Worm (Caenorhabditis elegans) whole organism, young adult: Measurements from ENCODE around the gene C45B11.8.

Source experiments
- B0261.1 ChIP-seq: sonication (generic microtip); optimal IDR thresholded peaks from 2 replicates; lab custom pipeline; 2016; ENCODE audit warnings: mild to moderate bottlenecking, missing genetic modification characterization, moderate library complexity, missing compliant biosample characterization
- C06A6.2 ChIP-seq: fragments of 200-800 bp; sonication (Bioruptor generic); conservative IDR thresholded peaks from 2 replicates; pipeline ENCODE4 v1.3.6; 2022; ENCODE audit warnings: missing genetic modification characterization, missing compliant biosample characterization
- F33H1.4 ChIP-seq: fragments of 200-800 bp; sonication (Bioruptor generic); IDR thresholded peaks from 2 replicates; pipeline ENCODE4 v1.3.6; 2022; ENCODE audit warnings: missing genetic modification reagents, missing genetic modification characterization, missing compliant biosample characterization
- F52B5.7 ChIP-seq: sonication (generic microtip); optimal IDR thresholded peaks from 2 replicates; lab custom pipeline; 2016; ENCODE audit warnings: mild to moderate bottlenecking, missing genetic modification characterization, missing compliant biosample characterization
- F57A8.1 ChIP-seq: fragments of 200-800 bp; sonication (Bioruptor generic); optimal IDR thresholded peaks from 2 replicates; lab custom pipeline; 2018; ENCODE audit warnings: mild to moderate bottlenecking, missing genetic modification characterization, moderate library complexity, missing compliant biosample characterization
- K11D2.4 ChIP-seq: fragments of 200-800 bp; sonication (Bioruptor generic); IDR thresholded peaks from 2 replicates; pipeline ENCODE4 v1.3.6; 2022; ENCODE audit warnings: missing genetic modification reagents, missing genetic modification characterization, missing compliant biosample characterization
- K12H6.12 ChIP-seq: fragments of 200-800 bp; sonication (Bioruptor generic); optimal IDR thresholded peaks from 2 replicates; lab custom pipeline; 2018; ENCODE audit warnings: mild to moderate bottlenecking, missing genetic modification characterization, missing compliant biosample characterization
- Y56A3A.18 ChIP-seq: fragments of 200-800 bp; sonication (Bioruptor generic); IDR thresholded peaks from 2 replicates; pipeline ENCODE4 v1.3.6; 2022; ENCODE audit warnings: missing genetic modification reagents, missing genetic modification characterization, missing compliant biosample characterization
- akir-1 ChIP-seq: fragments of 200-800 bp; sonication (Bioruptor generic); optimal IDR thresholded peaks from 2 replicates; lab custom pipeline; 2018; ENCODE audit warnings: mild to moderate bottlenecking, missing genetic modification characterization, moderate library complexity, missing compliant biosample characterization
- atf-7 ChIP-seq: sonication (generic microtip); optimal IDR thresholded peaks from 2 replicates; lab custom pipeline; 2017; ENCODE audit warnings: mild to moderate bottlenecking, missing genetic modification characterization, missing compliant biosample characterization
- attf-5 ChIP-seq: fragments of 200-800 bp; sonication (Bioruptor generic); optimal IDR thresholded peaks from 2 replicates; lab custom pipeline; 2018; ENCODE audit warnings: mild to moderate bottlenecking, missing genetic modification characterization, missing compliant biosample characterization
- attf-6 ChIP-seq: fragments of 200-800 bp; sonication (Bioruptor generic); IDR thresholded peaks from 2 replicates; pipeline ENCODE4 v1.3.6; 2022; ENCODE audit warnings: missing genetic modification reagents, missing genetic modification characterization, missing compliant biosample characterization
- bed-2 ChIP-seq: fragments of 200-800 bp; sonication (Bioruptor generic); IDR thresholded peaks from 2 replicates; pipeline ENCODE4 v1.3.6; 2022; ENCODE audit warnings: missing genetic modification reagents, missing genetic modification characterization, missing compliant biosample characterization
- cebp-1 ChIP-seq, 2 experiments: fragments of 200-800 bp in 1 of 2; sonication (Bioruptor generic) in 1 of 2; sonication (generic microtip) in 1 of 2; IDR thresholded peaks in 1 of 2; optimal IDR thresholded peaks in 1 of 2; 2 replicates each; pipeline versions ENCODE4 v1.3.6 to Lab custom; 2017 to 2022; ENCODE audit warnings: missing compliant biosample characterization in 2 of 2, missing genetic modification characterization in 2 of 2, mild to moderate bottlenecking in 1 of 2, missing genetic modification reagents in 1 of 2, moderate library complexity in 1 of 2
- cebp-2 ChIP-seq: fragments of 200-800 bp; sonication (Bioruptor generic); IDR thresholded peaks from 2 replicates; pipeline ENCODE4 v1.3.6; 2022; ENCODE audit warnings: missing genetic modification characterization, missing compliant biosample characterization
- ceh-27 ChIP-seq: fragments of 200-800 bp; sonication (Bioruptor generic); optimal IDR thresholded peaks from 2 replicates; lab custom pipeline; 2018; ENCODE audit warnings: mild to moderate bottlenecking, missing genetic modification characterization, moderate library complexity, missing compliant biosample characterization
- ceh-40 ChIP-seq: fragments of 200-800 bp; sonication (Bioruptor generic); IDR thresholded peaks from 2 replicates; pipeline ENCODE4 v1.3.6; 2022; ENCODE audit warnings: missing genetic modification characterization, missing compliant biosample characterization
- ceh-79 ChIP-seq: sonication (generic microtip); optimal IDR thresholded peaks from 2 replicates; lab custom pipeline; 2017; ENCODE audit warnings: mild to moderate bottlenecking, missing genetic modification characterization, missing compliant biosample characterization
- egl-44 ChIP-seq: fragments of 200-800 bp; sonication (Bioruptor generic); IDR thresholded peaks from 2 replicates; pipeline ENCODE4 v1.3.6; 2022; ENCODE audit warnings: missing genetic modification reagents, missing genetic modification characterization, missing compliant biosample characterization
- egrh-3 ChIP-seq: fragments of 200-800 bp; sonication (Bioruptor generic); IDR thresholded peaks from 2 replicates; pipeline ENCODE4 v1.3.6; 2022; ENCODE audit warnings: missing genetic modification reagents, missing genetic modification characterization, missing compliant biosample characterization
- fkh-3 ChIP-seq: sonication (generic microtip); optimal IDR thresholded peaks from 2 replicates; lab custom pipeline; 2016; ENCODE audit warnings: mild to moderate bottlenecking, missing genetic modification characterization, missing compliant biosample characterization
- him-1 ChIP-seq: sonication (generic microtip); optimal IDR thresholded peaks from 2 replicates; lab custom pipeline; 2016; ENCODE audit warnings: missing genotype, missing genetic modification reagents, missing genetic modification characterization, missing compliant biosample characterization
- hrde-1 ChIP-seq: sonication (generic microtip); optimal IDR thresholded peaks from 2 replicates; lab custom pipeline; 2016; ENCODE audit warnings: missing genetic modification characterization, mild to moderate bottlenecking, missing compliant biosample characterization, moderate library complexity, missing genotype, missing genetic modification reagents, borderline replicate concordance
- lag-1 ChIP-seq: fragments of 200-800 bp; sonication (Bioruptor generic); IDR thresholded peaks from 2 replicates; pipeline ENCODE4 v1.3.6; 2022; ENCODE audit warnings: missing genetic modification reagents, missing genetic modification characterization, missing compliant biosample characterization
- lin-26 ChIP-seq: fragments of 200-800 bp; sonication (Bioruptor generic); IDR thresholded peaks from 2 replicates; pipeline ENCODE4 v1.3.6; 2022; ENCODE audit warnings: missing genetic modification reagents, missing genetic modification characterization, missing compliant biosample characterization
- lin-54 ChIP-seq: fragments of 200-800 bp; sonication (Bioruptor generic); optimal IDR thresholded peaks from 2 replicates; lab custom pipeline; 2018; ENCODE audit warnings: mild to moderate bottlenecking, missing genetic modification characterization, missing compliant biosample characterization
- lsy-27 ChIP-seq: sonication (generic microtip); optimal IDR thresholded peaks from 2 replicates; lab custom pipeline; 2017; ENCODE audit warnings: missing genetic modification characterization, mild to moderate bottlenecking, missing compliant biosample characterization, antibody characterized with exemption, missing genotype, borderline replicate concordance; ENCODE audit not compliant: insufficient read depth
- madf-3 ChIP-seq: fragments of 200-800 bp; sonication (Bioruptor generic); IDR thresholded peaks from 2 replicates; pipeline ENCODE4 v1.3.6; 2022; ENCODE audit warnings: missing genetic modification reagents, missing genetic modification characterization, missing compliant biosample characterization
- madf-8 ChIP-seq: fragments of 200-800 bp; sonication (Bioruptor generic); conservative IDR thresholded peaks from 2 replicates; pipeline ENCODE4 v1.3.6; 2022; ENCODE audit warnings: missing genetic modification reagents, missing genetic modification characterization, missing compliant biosample characterization
- mcd-1 ChIP-seq: fragments of 200-800 bp; sonication (Bioruptor generic); IDR thresholded peaks from 2 replicates; pipeline ENCODE4 v1.3.6; 2022; ENCODE audit warnings: missing genetic modification reagents, missing genetic modification characterization, missing compliant biosample characterization
- mel-28 ChIP-seq: sonication (generic microtip); optimal IDR thresholded peaks from 2 replicates; lab custom pipeline; 2016; ENCODE audit warnings: borderline replicate concordance, mild to moderate bottlenecking, missing genetic modification characterization, missing compliant biosample characterization
- nfya-1 ChIP-seq: sonication (generic microtip); optimal IDR thresholded peaks from 2 replicates; lab custom pipeline; 2017; ENCODE audit warnings: antibody characterized with exemption, missing compliant biosample characterization, missing genetic modification characterization, borderline replicate concordance; ENCODE audit not compliant: insufficient read depth
- nfyb-1 ChIP-seq: fragments of 200-800 bp; sonication (Bioruptor generic); IDR thresholded peaks from 2 replicates; pipeline ENCODE4 v1.3.6; 2022; ENCODE audit warnings: missing genetic modification reagents, missing genetic modification characterization, missing compliant biosample characterization
- nhr-27 ChIP-seq: fragments of 200-800 bp; sonication (Bioruptor generic); optimal IDR thresholded peaks from 2 replicates; lab custom pipeline; 2018; ENCODE audit warnings: mild to moderate bottlenecking, missing genetic modification characterization, moderate library complexity, missing compliant biosample characterization
- nhr-90 ChIP-seq: sonication (generic microtip); optimal IDR thresholded peaks from 2 replicates; lab custom pipeline; 2016; ENCODE audit warnings: missing genotype, mild to moderate bottlenecking, missing genetic modification characterization, missing compliant biosample characterization
- pbrm-1 ChIP-seq: fragments of 200-800 bp; sonication (Bioruptor generic); IDR thresholded peaks from 2 replicates; pipeline ENCODE4 v1.3.6; 2022; ENCODE audit warnings: missing genetic modification reagents, missing genetic modification characterization, missing compliant biosample characterization
- rec-8 ChIP-seq, 2 experiments: sonication (generic microtip); optimal IDR thresholded peaks; 2 replicates each; lab custom pipeline; 2016; ENCODE audit warnings: mild to moderate bottlenecking in 2 of 2, missing genetic modification characterization in 2 of 2, missing genetic modification reagents in 2 of 2, missing genotype in 2 of 2, missing biosample characterization in 1 of 2, missing compliant biosample characterization in 1 of 2, moderate library complexity in 1 of 2
- sdz-38 ChIP-seq: sonication (generic microtip); optimal IDR thresholded peaks from 2 replicates; lab custom pipeline; 2016; ENCODE audit warnings: missing genotype, missing genetic modification characterization, missing compliant biosample characterization
- snpc-1.3 ChIP-seq: sonication (generic microtip); optimal IDR thresholded peaks from 2 replicates; lab custom pipeline; 2017; ENCODE audit warnings: missing genetic modification characterization, mild to moderate bottlenecking, missing compliant biosample characterization, antibody characterized with exemption, moderate library complexity, missing genotype, missing genetic modification reagents; ENCODE audit not compliant: insufficient read depth
- somi-1 ChIP-seq: fragments of 200-800 bp; sonication (Bioruptor generic); optimal IDR thresholded peaks from 2 replicates; lab custom pipeline; 2018; ENCODE audit warnings: mild to moderate bottlenecking, missing genetic modification characterization, missing compliant biosample characterization
- tbx-9 ChIP-seq: sonication (generic microtip); optimal IDR thresholded peaks from 2 replicates; lab custom pipeline; 2016; ENCODE audit warnings: borderline replicate concordance, missing genetic modification characterization, inconsistent platforms, missing compliant biosample characterization
- zfh-2 ChIP-seq: fragments of 200-800 bp; sonication (Bioruptor generic); conservative IDR thresholded peaks from 2 replicates; pipeline ENCODE4 v1.3.6; 2022; ENCODE audit warnings: missing genetic modification reagents, missing genetic modification characterization, missing compliant biosample characterization
- ztf-28 ChIP-seq: fragments of 200-800 bp; sonication (Bioruptor generic); IDR thresholded peaks from 2 replicates; pipeline ENCODE4 v1.3.6; 2022; ENCODE audit warnings: missing genetic modification reagents, missing genetic modification characterization, missing compliant biosample characterization
- ztf-6 ChIP-seq: fragments of 200-800 bp; sonication (Bioruptor generic); IDR thresholded peaks from 2 replicates; pipeline ENCODE4 v1.3.6; 2022; ENCODE audit warnings: missing genetic modification reagents, missing genetic modification characterization, missing compliant biosample characterization

Gene C45B11.8

DNA sequence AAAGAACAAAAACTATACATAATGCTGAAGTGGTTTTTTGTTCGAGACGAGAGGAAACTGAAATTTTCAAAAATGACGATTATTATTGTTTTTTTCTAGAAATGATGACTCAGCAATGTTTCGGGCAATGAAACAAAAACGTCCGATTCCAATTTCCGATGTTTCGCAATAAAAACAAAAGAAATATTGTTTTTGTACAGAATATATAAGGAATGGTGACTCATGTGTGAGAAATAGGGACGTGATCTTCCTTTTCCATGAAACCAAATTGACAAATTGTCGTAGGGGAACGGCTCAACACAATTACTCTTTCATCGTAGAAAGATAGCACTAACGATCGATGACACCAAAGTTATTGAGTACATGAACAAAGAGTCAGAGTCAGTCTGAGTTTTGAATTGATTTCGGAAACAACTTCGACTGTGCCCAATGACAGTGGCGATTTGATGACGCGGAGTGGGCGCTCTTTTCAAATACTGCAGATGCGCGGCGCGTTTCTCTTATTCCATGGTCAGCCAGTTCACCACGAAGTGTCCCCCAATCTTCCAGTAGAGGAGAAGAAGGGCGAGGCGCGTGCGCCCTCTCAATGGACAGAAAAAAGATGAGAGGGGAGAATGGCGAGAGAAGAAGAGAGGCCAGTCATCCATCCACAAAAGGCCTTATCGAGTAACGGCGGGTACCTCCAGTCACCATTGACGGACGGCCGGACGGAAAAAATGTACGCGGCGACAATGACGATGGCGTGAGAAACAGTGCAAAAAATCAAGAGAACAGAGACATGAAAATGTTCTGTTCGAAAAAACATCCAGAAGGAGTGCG is 34.8 kb downstream of the C45B11.8 start:
- no peak for TF ChIP-seq attf-6 (GFP tag; lab: Robert Waterston, UW)
- TF ChIP-seq egrh-3 (GFP tag; lab: Robert Waterston, UW), result no peak
- no peak for TF ChIP-seq F57A8.1
- TF ChIP-seq sdz-38 (tag; lab: Kevin White, UChicago), result no peak
- peak; percentile 29 for TF ChIP-seq attf-5 (GFP tag; lab: Kevin White, UChicago)
- TF ChIP-seq akir-1 (GFP tag; lab: Kevin White, UChicago), result no peak
- TF ChIP-seq lin-26 (GFP tag; lab: Robert Waterston, UW), result peak; percentile 15; the same call in 1 of the 2 replicates
- no peak for TF ChIP-seq tbx-9 (tag; lab: Kevin White, UChicago)
- no peak for TF ChIP-seq K11D2.4
- no peak for TF ChIP-seq madf-3 (GFP tag; lab: Robert Waterston, UW)
- 0 out of 2 replicates have a peak, but pooled peaks have one; percentile 61 for TF ChIP-seq ztf-28 (GFP tag; lab: Robert Waterston, UW)
- no peak for TF ChIP-seq F33H1.4
- TF ChIP-seq ceh-79 (tag; lab: Kevin White, UChicago), result no peak
- peak; percentile 91 for TF ChIP-seq zfh-2 (GFP tag; lab: Robert Waterston, UW)
- TF ChIP-seq lin-54 (GFP tag; lab: Kevin White, UChicago), result no peak
- TF ChIP-seq C06A6.2, result no peak
- no peak for TF ChIP-seq B0261.1 (tag; lab: Kevin White, UChicago)
- TF ChIP-seq cebp-1 (GFP tag; IDR thresholded peaks at IDR 0.05; lab: Robert Waterston, UW), result no peak; the same call in 1 of the 2 replicates
- peak; percentile 61 for TF ChIP-seq cebp-1 (tag; optimal IDR thresholded peaks at IDR 0.05; lab: Kevin White, UChicago)
- no peak for TF ChIP-seq egl-44
- TF ChIP-seq nhr-90 (tag; lab: Kevin White, UChicago), result no peak
- peak; percentile 37; the same call in 1 of the 2 replicates for TF ChIP-seq nfyb-1 (GFP tag; lab: Robert Waterston, UW)
- TF ChIP-seq madf-8 (GFP tag; lab: Robert Waterston, UW), result no peak
- TF ChIP-seq ceh-27, result peak; percentile 73
- TF ChIP-seq Y56A3A.18 (GFP tag; lab: Robert Waterston, UW), result peak; percentile 42; the same call in 1 of the 2 replicates
- no peak for TF ChIP-seq F52B5.7 (tag; lab: Kevin White, UChicago)
- peak; percentile 9 for TF ChIP-seq nhr-27 (tag; lab: Kevin White, UChicago)
- TF ChIP-seq somi-1 (GFP tag; lab: Kevin White, UChicago), result peak; percentile 23
- TF ChIP-seq lag-1 (GFP tag; lab: Robert Waterston, UW), result no peak
- peak; percentile 31 for TF ChIP-seq K12H6.12 (tag; lab: Kevin White, UChicago)
- TF ChIP-seq lsy-27 (tag; lab: Kevin White, UChicago), result no peak
- TF ChIP-seq atf-7, result no peak
- TF ChIP-seq nfya-1 (tag; lab: Kevin White, UChicago), result no peak
- TF ChIP-seq hrde-1 (tag; lab: Kevin White, UChicago), result no peak
- no peak for TF ChIP-seq snpc-1.3 (tag; lab: Kevin White, UChicago)
- TF ChIP-seq bed-2 (GFP tag; lab: Robert Waterston, UW), result no peak
- peak; percentile 43; the same call in 1 of the 2 replicates for TF ChIP-seq mcd-1 (GFP tag; lab: Robert Waterston, UW)
- no peak for TF ChIP-seq cebp-2 (GFP tag; lab: Robert Waterston, UW)
- no peak for TF ChIP-seq ztf-6 (GFP tag; lab: Robert Waterston, UW)
- TF ChIP-seq rec-8 (tag; optimal IDR thresholded peaks at IDR 0.05; lab: Kevin White, UChicago), result no peak
- TF ChIP-seq pbrm-1 (GFP tag; lab: Robert Waterston, UW), result peak; percentile 28
- TF ChIP-seq fkh-3 (tag; lab: Kevin White, UChicago), result no peak
- TF ChIP-seq ceh-40 (GFP tag; lab: Robert Waterston, UW), result 0 out of 2 replicates have a peak, but pooled peaks have one; percentile 6
- no peak for TF ChIP-seq him-1 (tag; lab: Kevin White, UChicago)
- no peak for TF ChIP-seq mel-28 (tag; lab: Kevin White, UChicago)
- TF ChIP-seq, all 124 proteins: peak for 14
